Fruit fly (Drosophila melanogaster): ENCODE data around the gene CG17375.

Gene CG17375

DNA sequence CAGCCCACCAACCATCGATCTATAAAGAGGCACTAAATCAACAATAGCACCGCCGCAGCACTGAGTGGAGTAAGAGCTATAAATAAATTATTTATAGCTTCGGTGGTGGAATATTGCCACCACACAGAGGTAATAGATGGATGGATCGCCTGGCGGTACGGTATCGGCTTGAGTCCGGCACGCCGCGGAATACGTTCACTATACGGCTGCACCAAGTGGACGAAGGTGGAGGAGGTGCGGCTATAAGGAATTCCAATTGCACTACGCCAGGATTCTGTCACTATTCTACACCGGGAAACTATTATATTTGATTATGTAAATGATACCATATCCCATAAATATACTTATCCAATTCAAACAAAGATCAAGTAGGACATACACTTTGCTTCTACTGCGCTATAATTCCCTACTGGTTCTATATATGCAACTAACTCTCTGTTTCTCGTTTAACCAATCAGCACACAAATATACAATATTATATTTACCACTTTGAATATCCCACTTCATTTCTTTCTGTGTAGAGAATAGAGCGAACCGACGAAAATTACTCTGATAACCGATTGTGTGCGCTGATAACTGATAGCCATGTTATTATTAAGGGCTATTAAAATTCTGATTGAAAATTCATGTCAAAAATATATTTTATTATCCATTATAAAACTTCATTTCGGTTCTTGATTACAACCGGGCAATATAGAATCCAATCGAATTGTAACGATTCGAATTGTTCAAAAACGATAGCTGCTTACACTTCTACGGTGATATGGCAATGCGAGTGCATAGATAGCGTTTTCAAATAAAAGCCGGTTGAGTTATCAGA lies 13.8 kb upstream of the CG17375 start (continued):
- TF ChIP-seq oc (tag; optimal IDR thresholded peaks at IDR 0.05): no peak
- TF ChIP-seq Ets65A (GFP tag): peak; percentile 91
- TF ChIP-seq CG10462 (GFP tag; optimal IDR thresholded peaks at IDR 0.05): no peak
- no peak for TF ChIP-seq p53 (GFP tag; optimal IDR thresholded peaks at IDR 0.05)
- TF ChIP-seq CG16815 (GFP tag; optimal IDR thresholded peaks at IDR 0.05): peak; percentile 36
- TF ChIP-seq insv (GFP tag; optimal IDR thresholded peaks at IDR 0.05): no peak
- no peak for TF ChIP-seq eve (GFP tag; optimal IDR thresholded peaks at IDR 0.05)
- peak; percentile 62 for TF ChIP-seq CG9727 (GFP tag; optimal IDR thresholded peaks at IDR 0.05)
- no peak for TF ChIP-seq Bteb2 (GFP tag; optimal IDR thresholded peaks at IDR 0.05)
- TF ChIP-seq CG10267 (tag; optimal IDR thresholded peaks at IDR 0.05): peak; percentile 30
- no peak for TF ChIP-seq CG33557 (GFP tag; optimal IDR thresholded peaks at IDR 0.05)
- no peak for TF ChIP-seq CG3726 (GFP tag; IDR thresholded peaks at IDR 0.05)
- peak; percentile 6 for TF ChIP-seq CG9437 (GFP tag; optimal IDR thresholded peaks at IDR 0.05)
- peak; percentile 53 for TF ChIP-seq CG12391 (tag; optimal IDR thresholded peaks at IDR 0.05)
- TF ChIP-seq tio (GFP tag; optimal IDR thresholded peaks at IDR 0.05): peak; percentile 51
- no peak for TF ChIP-seq CG15073 (GFP tag; optimal IDR thresholded peaks at IDR 0.05)
- no peak for TF ChIP-seq Neu2 (GFP tag; optimal IDR thresholded peaks at IDR 0.05; ENCODE audit: borderline replicate concordance)
- TF ChIP-seq CG8388 (GFP tag; optimal IDR thresholded peaks at IDR 0.05): no peak
- TF ChIP-seq maf-S (GFP tag; optimal IDR thresholded peaks at IDR 0.05): no peak
- no peak for TF ChIP-seq CG7963 (GFP tag; IDR thresholded peaks at IDR 0.05; ENCODE audit: partially characterized antibody)
- no peak for TF ChIP-seq CG2889 (GFP tag; IDR thresholded peaks at IDR 0.05)
- no peak for TF ChIP-seq Bdp1 (GFP tag; optimal IDR thresholded peaks at IDR 0.05)
- TF ChIP-seq Doc2 (GFP tag; IDR thresholded peaks at IDR 0.05): no peak
- TF ChIP-seq Nf-YC (tag; optimal IDR thresholded peaks at IDR 0.05): no peak
- peak in 1 of 2 experiments; percentile 6 for TF ChIP-seq chif (GFP tag; optimal IDR thresholded peaks at IDR 0.05)
- TF ChIP-seq zfh1 (GFP tag; IDR thresholded peaks at IDR 0.05): no peak
- no peak for TF ChIP-seq da (GFP tag; optimal IDR thresholded peaks at IDR 0.05)
- TF ChIP-seq CG17829 (tag; optimal IDR thresholded peaks at IDR 0.05): peak; percentile 47
- TF ChIP-seq ssp (GFP tag; IDR thresholded peaks at IDR 0.05): no peak
- TF ChIP-seq Usf (GFP tag; optimal IDR thresholded peaks at IDR 0.05): peak; percentile 8
- TF ChIP-seq pnt (GFP tag; optimal IDR thresholded peaks at IDR 0.05): peak; percentile 27
- peak; percentile 57 for TF ChIP-seq CG4424 (GFP tag; optimal IDR thresholded peaks at IDR 0.05)
- peak; percentile 65 for TF ChIP-seq phol (tag; optimal IDR thresholded peaks at IDR 0.05)
- peak in 1 of 2 experiments; percentile 43 for TF ChIP-seq Hr51 (GFP tag; optimal IDR thresholded peaks at IDR 0.05)
- TF ChIP-seq Hey (tag; optimal IDR thresholded peaks at IDR 0.05): no peak
- no peak for TF ChIP-seq wek (GFP tag; optimal IDR thresholded peaks at IDR 0.05)
- TF ChIP-seq Adf1 (GFP tag; IDR thresholded peaks at IDR 0.05): no peak
- peak; percentile 28 for TF ChIP-seq Med (GFP tag)
- peak; percentile 40; the same call in 1 of the 2 replicates for TF ChIP-seq slbo (GFP tag; IDR thresholded peaks at IDR 0.05)
- no peak for TF ChIP-seq CG11696 (GFP tag; IDR thresholded peaks at IDR 0.05)
- no peak; the same call in 1 of the 2 replicates for TF ChIP-seq CG10366 (GFP tag; IDR thresholded peaks at IDR 0.05)
- no peak for TF ChIP-seq klu (GFP tag; IDR thresholded peaks at IDR 0.05)
- TF ChIP-seq Lpt (GFP tag; optimal IDR thresholded peaks at IDR 0.05): no peak
- no peak for TF ChIP-seq CG11723 (GFP tag; optimal IDR thresholded peaks at IDR 0.05)
- no peak for TF ChIP-seq Sry-δ (GFP tag; optimal IDR thresholded peaks at IDR 0.05)
- TF ChIP-seq CG13624 (GFP tag; optimal IDR thresholded peaks at IDR 0.05): no peak
- TF ChIP-seq emc (GFP tag; optimal IDR thresholded peaks at IDR 0.05): no peak
- no peak for TF ChIP-seq tup (GFP tag; optimal IDR thresholded peaks at IDR 0.05)
- TF ChIP-seq CG2875 (GFP tag; optimal IDR thresholded peaks at IDR 0.05): no peak
- TF ChIP-seq zf30C (GFP tag; optimal IDR thresholded peaks at IDR 0.05): no peak
